Worm (Caenorhabditis elegans): Measurements from ENCODE around the gene copd-1.
A peak's percentile ranks its signal among the peaks of the same experiment; 100 is the strongest.

- TF ChIP-seq pqm-1 (tag; optimal IDR thresholded peaks at IDR 0.05) (no peak), zag-1 (tag; optimal IDR thresholded peaks at IDR 0.05) (no peak), ces-1 (GFP tag; optimal IDR thresholded peaks at IDR 0.05) (peak; percentile 77), zip-2 (tag; optimal IDR thresholded peaks at IDR 0.05) (no peak), sdz-12 (GFP tag; optimal IDR thresholded peaks at IDR 0.05) (no peak), D1046.2 (GFP tag; IDR thresholded peaks at IDR 0.05) (no peak), nhr-28 (tag; optimal IDR thresholded peaks at IDR 0.05) (no peak)
These were observed 22.1 kb upstream of the copd-1 start for ce11 chrIII:6646898-6647297.

Data from whole organism, L4 larva.